Fruit fly (Drosophila melanogaster): ENCODE results near the gene wit.

DNA sequence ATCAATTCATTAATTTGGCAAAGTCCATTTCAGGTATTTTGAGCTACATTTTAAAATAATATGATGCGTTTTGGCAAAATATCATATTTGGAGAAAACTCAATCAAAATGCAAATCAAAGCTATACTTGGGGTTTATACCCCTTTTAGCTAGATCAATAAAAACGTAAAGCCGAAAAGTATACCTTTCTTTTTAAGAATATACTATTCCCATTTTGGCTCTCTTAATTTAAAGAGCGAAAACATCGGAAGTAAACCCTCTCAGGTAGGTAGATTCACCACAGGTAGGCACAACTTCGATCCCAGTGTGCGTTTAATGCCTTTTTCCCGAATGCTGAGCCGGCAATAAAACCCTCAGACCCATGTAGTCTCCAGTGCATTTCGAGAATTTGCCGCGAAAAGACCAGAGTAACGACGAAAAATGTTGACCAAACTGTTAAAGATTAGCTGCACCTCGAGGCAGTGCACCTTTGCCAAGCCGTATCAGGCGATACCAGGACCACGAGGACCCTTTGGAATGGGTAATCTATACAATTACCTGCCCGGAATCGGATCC is 9.5 kb downstream of the wit start, which contains the start of gene dib:
- TF ChIP-seq CG8478 (optimal IDR thresholded peaks at IDR 0.05) (no peak), CTCF (optimal IDR thresholded peaks at IDR 0.05) (no peak)

Data from S2 (cell line).